Worm (Caenorhabditis elegans) whole organism, L1 larva: Measurements from ENCODE around the gene pes-23.
"Not testable (repeated sequence)": the region's sequence is repeated elsewhere in the genome, so short reads cannot be mapped to it uniquely, and the experiment has no call there.

Source experiments
- C04F5.9 ChIP-seq: sonication (generic microtip); optimal IDR thresholded peaks from 2 replicates; lab custom pipeline; 2016; ENCODE audit warnings: missing genetic modification characterization, missing compliant biosample characterization
- alr-1 ChIP-seq: fragments of 200-800 bp; sonication (Bioruptor generic); optimal IDR thresholded peaks from 2 replicates; lab custom pipeline; 2018; ENCODE audit warnings: borderline replicate concordance, mild to moderate bottlenecking, missing genetic modification characterization, missing compliant biosample characterization
- ceh-8 ChIP-seq: fragments of 200-800 bp; sonication (Bioruptor generic); optimal IDR thresholded peaks from 2 replicates; lab custom pipeline; 2018; ENCODE audit warnings: mild to moderate bottlenecking, missing genetic modification characterization, moderate library complexity, missing compliant biosample characterization
- ces-1 ChIP-seq: fragments of 150-350 bp; optimal IDR thresholded peaks from 2 replicates; lab custom pipeline; 2014; ENCODE audit warnings: missing biosample characterization, missing genetic modification reagents, missing genetic modification characterization
- dsc-1 ChIP-seq: sonication (generic microtip); optimal IDR thresholded peaks from 2 replicates; lab custom pipeline; 2016; ENCODE audit warnings: mild to moderate bottlenecking, missing genetic modification characterization, missing compliant biosample characterization
- efl-1 ChIP-seq, 4 experiments: fragments of 150-350 bp; optimal IDR thresholded peaks in 3 of 4; peaks in 1 of 4; 1 replicate in 1 of 4; 2 replicates in 3 of 4; lab custom pipeline; 2014; ENCODE audit warnings: missing biosample characterization in 2 of 4, missing genetic modification characterization in 2 of 4, missing genetic modification reagents in 2 of 4
- elt-3 ChIP-seq, 6 experiments: fragments of 150-350 bp in 1 of 6; sonication (generic microtip); optimal IDR thresholded peaks; 2 replicates each; lab custom pipeline; 2017 to 2018; ENCODE audit warnings: missing biosample characterization in 6 of 6, missing genetic modification characterization in 6 of 6, inconsistent platforms in 1 of 6
- fkh-8 ChIP-seq: sonication (generic microtip); optimal IDR thresholded peaks from 2 replicates; lab custom pipeline; 2016; ENCODE audit warnings: mild to moderate bottlenecking, missing genetic modification characterization, missing compliant biosample characterization
- fos-1 ChIP-seq: fragments of 150-350 bp; optimal IDR thresholded peaks from 2 replicates; lab custom pipeline; 2014; ENCODE audit warnings: missing biosample characterization, missing genetic modification characterization
- grh-1 ChIP-seq: fragments of 200-800 bp; sonication (Bioruptor generic); IDR thresholded peaks from 2 replicates; pipeline ENCODE4 v1.3.6; 2022; ENCODE audit warnings: missing genetic modification reagents, missing genetic modification characterization, missing compliant biosample characterization
- hlh-4 ChIP-seq: sonication (generic microtip); optimal IDR thresholded peaks from 2 replicates; lab custom pipeline; 2016; ENCODE audit warnings: mild to moderate bottlenecking, missing genetic modification characterization, missing compliant biosample characterization
- lin-13 ChIP-seq: fragments of 150-350 bp; optimal IDR thresholded peaks from 2 replicates; lab custom pipeline; 2014; ENCODE audit warnings: missing biosample characterization, missing genetic modification reagents, missing genetic modification characterization
- lir-3 ChIP-seq: sonication (generic microtip); optimal IDR thresholded peaks from 2 replicates; lab custom pipeline; 2016; ENCODE audit warnings: mild to moderate bottlenecking, missing genetic modification characterization, moderate library complexity, missing compliant biosample characterization; ENCODE audit not compliant: poor library complexity
- lsy-2 ChIP-seq, 2 experiments: fragments of 150-350 bp; optimal IDR thresholded peaks; 2 replicates each; lab custom pipeline; 2014; ENCODE audit warnings: missing biosample characterization in 2 of 2, missing genetic modification characterization in 2 of 2
- mdl-1 ChIP-seq, 2 experiments: fragments of 150-350 bp; optimal IDR thresholded peaks; 2 replicates each; lab custom pipeline; 2014 to 2017; ENCODE audit warnings: missing biosample characterization in 2 of 2, missing genetic modification characterization in 2 of 2, inconsistent platforms in 1 of 2
- nhr-20 ChIP-seq: sonication (generic microtip); optimal IDR thresholded peaks from 2 replicates; lab custom pipeline; 2016; ENCODE audit warnings: mild to moderate bottlenecking, missing genetic modification characterization, missing compliant biosample characterization
- nhr-237 ChIP-seq: fragments of 150-350 bp; optimal IDR thresholded peaks from 2 replicates; lab custom pipeline; 2014; ENCODE audit warnings: missing biosample characterization, missing genetic modification characterization
- nhr-71 ChIP-seq: sonication (generic microtip); optimal IDR thresholded peaks from 2 replicates; lab custom pipeline; 2016; ENCODE audit warnings: mild to moderate bottlenecking, missing genetic modification characterization, moderate library complexity, missing compliant biosample characterization
- nhr-90 ChIP-seq: sonication (generic microtip); optimal IDR thresholded peaks from 2 replicates; lab custom pipeline; 2016; ENCODE audit warnings: mild to moderate bottlenecking, missing genetic modification characterization, missing compliant biosample characterization; ENCODE audit not compliant: poor library complexity
- pag-3 ChIP-seq: sonication (generic microtip); optimal IDR thresholded peaks from 2 replicates; lab custom pipeline; 2017; ENCODE audit warnings: missing genetic modification characterization, mild to moderate bottlenecking, missing compliant biosample characterization, antibody characterized with exemption, borderline replicate concordance; ENCODE audit not compliant: insufficient read depth
- rnt-1 ChIP-seq: sonication (generic microtip); optimal IDR thresholded peaks from 2 replicates; lab custom pipeline; 2016; ENCODE audit warnings: mild to moderate bottlenecking, missing genetic modification characterization, moderate library complexity, missing compliant biosample characterization
- snpc-4 ChIP-seq: fragments of 150-350 bp; optimal IDR thresholded peaks from 2 replicates; lab custom pipeline; 2014; ENCODE audit warnings: missing biosample characterization, missing genetic modification characterization
- snu-23 ChIP-seq: sonication (generic microtip); optimal IDR thresholded peaks from 2 replicates; lab custom pipeline; 2016; ENCODE audit warnings: missing genetic modification characterization, missing compliant biosample characterization
- swsn-7 ChIP-seq: sonication (generic microtip); optimal IDR thresholded peaks from 2 replicates; lab custom pipeline; 2016; ENCODE audit warnings: missing genetic modification characterization, missing compliant biosample characterization
- tbx-2 ChIP-seq: sonication (generic microtip); optimal IDR thresholded peaks from 2 replicates; lab custom pipeline; 2016; ENCODE audit warnings: missing genetic modification characterization, missing compliant biosample characterization
- unc-130 ChIP-seq: fragments of 150-350 bp; optimal IDR thresholded peaks from 2 replicates; lab custom pipeline; 2017; ENCODE audit warnings: missing biosample characterization, missing genetic modification characterization, inconsistent platforms
- unc-30 ChIP-seq: sonication (generic microtip); optimal IDR thresholded peaks from 2 replicates; lab custom pipeline; 2017; ENCODE audit warnings: missing biosample characterization, missing genetic modification characterization
- unc-62 ChIP-seq: fragments of 150-350 bp; optimal IDR thresholded peaks from 2 replicates; lab custom pipeline; 2014; ENCODE audit warnings: missing biosample characterization, missing genetic modification reagents, missing genetic modification characterization
- vab-15 ChIP-seq: sonication (generic microtip); optimal IDR thresholded peaks from 2 replicates; lab custom pipeline; 2017; ENCODE audit warnings: missing genotype, mild to moderate bottlenecking, missing genetic modification characterization, missing compliant biosample characterization
- xbp-1 ChIP-seq: sonication (generic microtip); optimal IDR thresholded peaks from 2 replicates; lab custom pipeline; 2016; ENCODE audit warnings: missing genetic modification characterization, missing compliant biosample characterization
- zag-1 ChIP-seq: fragments of 150-350 bp; optimal IDR thresholded peaks from 2 replicates; lab custom pipeline; 2014; ENCODE audit warnings: missing biosample characterization, missing genetic modification characterization
- ztf-4 ChIP-seq: fragments of 150-350 bp; optimal IDR thresholded peaks from 2 replicates; lab custom pipeline; 2014; ENCODE audit warnings: missing biosample characterization, missing genetic modification characterization

The pes-23 gene

DNA sequence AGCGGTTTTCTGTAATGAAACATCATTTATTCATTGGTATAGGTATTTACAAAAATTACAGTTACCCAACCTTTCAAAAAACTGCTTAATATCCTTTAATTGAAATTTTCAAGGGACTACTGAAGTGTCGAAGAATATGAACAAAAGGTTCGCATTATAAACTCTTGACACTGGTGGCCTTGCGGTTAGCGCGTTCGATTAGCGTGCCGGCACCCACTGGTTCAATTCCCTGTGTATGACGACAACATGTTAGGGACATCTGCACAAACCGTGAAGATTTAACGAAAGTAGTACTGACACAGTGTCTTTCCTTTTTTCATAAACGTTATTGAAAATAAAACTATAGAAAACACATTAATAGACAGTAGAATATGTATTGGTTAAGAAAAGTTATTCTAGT is 33.5 kb upstream of the pes-23 start (continued):
- TF ChIP-seq snu-23 (GFP tag; lab: Kevin White, UChicago) (peak; percentile 71), pag-3 (tag; lab: Kevin White, UChicago) (no peak), vab-15 (no peak), lin-13 (no peak), dsc-1 (tag; lab: Kevin White, UChicago) (no peak), xbp-1 (peak; percentile 54), snpc-4 (tag; lab: Kevin White, UChicago) (no peak), elt-3 (tag; optimal IDR thresholded peaks at IDR 0.05; lab: Kevin White, UChicago) (peak in 3 of 6 experiments; percentile 25 to 46 (median 28)), ceh-8 (no peak), unc-130 (no peak), tbx-2 (tag; lab: Kevin White, UChicago) (no peak)

DNA sequence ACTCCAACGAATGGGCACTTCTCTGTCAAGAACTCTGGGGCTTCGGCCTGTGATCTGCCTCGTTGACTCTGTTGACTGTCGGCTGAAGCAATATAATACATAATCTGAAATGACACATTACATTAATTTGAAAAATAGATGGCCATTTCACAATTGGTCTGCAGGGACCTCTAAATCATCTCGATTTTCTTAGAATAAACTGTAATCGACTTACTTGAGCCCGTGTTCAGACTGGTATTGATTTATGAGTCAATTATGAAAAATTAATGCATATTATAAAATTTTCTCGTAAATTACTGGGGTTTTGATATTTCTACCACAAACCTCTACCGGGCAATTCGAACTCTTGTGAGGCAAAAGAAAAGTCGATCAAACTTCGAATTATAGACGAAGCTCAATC is 32.5 kb upstream of the pes-23 start, which contains the start of gene C53B7.6:
Gene C53B7.6 (minus strand): TSS at position 101 of the 400 bp plus-strand sequence.
- not testable (repeated sequence) for TF ChIP-seq efl-1 (optimal IDR thresholded peaks at IDR 0.05; lab: Kevin White, UChicago); efl-1 (GFP tag; optimal IDR thresholded peaks at IDR 0.05 in 1 of 2; lab: Kevin White, UChicago); swsn-7 (tag; lab: Kevin White, UChicago); nhr-20 (tag; lab: Kevin White, UChicago)
- TF ChIP-seq, all 84 proteins: peak for 0; not testable (repeated sequence) for 84

DNA sequence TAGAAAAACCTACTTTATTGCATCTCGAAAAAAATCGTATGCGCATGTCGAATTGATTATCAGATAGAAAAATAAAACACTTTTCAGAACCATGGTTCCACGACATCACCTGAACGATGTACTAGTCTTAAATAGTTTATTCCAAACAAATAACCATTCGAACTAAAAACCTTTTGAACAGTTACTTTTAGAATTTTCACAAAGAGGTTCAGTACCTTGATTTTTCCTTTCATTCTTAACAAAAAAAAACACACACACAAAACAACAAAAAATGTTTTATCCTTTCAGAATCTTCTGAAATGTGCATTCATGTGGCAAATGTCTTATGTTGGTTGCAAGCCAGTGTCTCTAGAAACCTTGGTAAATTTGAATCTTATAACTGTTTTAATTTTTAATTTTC is 26.5 kb upstream of the pes-23 start, which contains the start of gene F41C6.4:
Gene F41C6.4 (minus strand): TSS at position 101 of the 400 bp plus-strand sequence.
- TF ChIP-seq efl-1 (optimal IDR thresholded peaks at IDR 0.05; lab: Kevin White, UChicago) (no peak), efl-1 (GFP tag; optimal IDR thresholded peaks at IDR 0.05 in 1 of 2; lab: Kevin White, UChicago) (no peak), nhr-90 (tag; lab: Kevin White, UChicago) (no peak), fos-1 (tag; lab: Kevin White, UChicago) (no peak), swsn-7 (tag; lab: Kevin White, UChicago) (no peak), grh-1 (GFP tag; lab: Robert Waterston, UW) (no peak), unc-62 (GFP tag; lab: Kevin White, UChicago) (no peak), alr-1 (no peak), mdl-1 (tag; optimal IDR thresholded peaks at IDR 0.05; lab: Kevin White, UChicago) (no peak), nhr-71 (tag; lab: Kevin White, UChicago) (no peak), zag-1 (no peak)

DNA sequence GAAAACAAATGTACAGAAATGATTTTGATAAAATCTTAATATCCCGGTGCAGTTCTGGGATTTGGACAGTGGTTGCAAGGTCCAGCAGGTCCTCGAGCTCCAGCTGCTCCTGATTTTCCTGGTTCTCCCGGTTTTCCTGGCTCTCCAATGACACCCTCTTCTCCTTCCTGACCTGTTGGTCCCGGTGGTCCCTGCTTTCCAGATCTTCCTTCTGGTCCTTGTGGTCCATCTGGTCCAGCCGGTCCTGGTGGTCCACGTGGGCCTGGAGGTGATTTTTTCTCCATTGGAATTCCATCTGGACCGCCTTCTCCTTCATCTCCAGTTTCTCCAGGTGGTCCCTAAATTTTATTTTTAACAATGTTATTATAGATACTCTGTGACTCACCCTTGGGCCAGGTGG is 25.9 kb upstream of the pes-23 start:
- TF ChIP-seq fkh-8 (tag; lab: Kevin White, UChicago): no peak
- no peak for TF ChIP-seq unc-30 (tag; lab: Kevin White, UChicago)
- TF ChIP-seq rnt-1: no peak
- TF ChIP-seq nhr-20 (tag; lab: Kevin White, UChicago): no peak
- TF ChIP-seq fos-1 (tag; lab: Kevin White, UChicago): no peak

DNA sequence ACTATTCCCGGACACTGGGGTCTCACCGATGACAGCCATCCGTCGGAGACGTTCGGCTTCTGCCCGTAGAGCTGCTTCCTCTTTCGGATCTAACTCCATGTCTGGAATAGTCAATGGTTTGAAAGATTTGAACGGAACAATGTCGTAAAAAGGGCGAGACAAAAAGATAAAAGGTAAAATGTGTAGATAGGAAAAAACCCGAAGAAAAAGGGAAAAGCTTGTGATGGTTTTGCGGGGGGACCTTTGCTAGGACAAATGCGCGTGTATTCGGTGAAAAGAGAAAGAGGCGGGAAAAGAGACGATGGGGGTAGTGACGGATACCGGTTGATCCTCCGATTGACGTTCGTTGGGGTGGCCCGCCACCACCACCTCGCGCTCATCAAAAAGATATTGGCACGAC is 23.7 kb upstream of the pes-23 start, which contains the start of gene col-173:
Gene col-173 (minus strand): TSS at position 101 of the 400 bp plus-strand sequence.
- TF ChIP-seq ztf-4 (no peak), lsy-2 (tag; optimal IDR thresholded peaks at IDR 0.05; lab: Kevin White, UChicago) (no peak), efl-1 (optimal IDR thresholded peaks at IDR 0.05; lab: Kevin White, UChicago) (no peak), efl-1 (GFP tag; optimal IDR thresholded peaks at IDR 0.05 in 1 of 2; lab: Kevin White, UChicago) (peak in 1 of 2 experiments; percentile 46), nhr-237 (no peak), lir-3 (tag; lab: Kevin White, UChicago) (no peak)

DNA sequence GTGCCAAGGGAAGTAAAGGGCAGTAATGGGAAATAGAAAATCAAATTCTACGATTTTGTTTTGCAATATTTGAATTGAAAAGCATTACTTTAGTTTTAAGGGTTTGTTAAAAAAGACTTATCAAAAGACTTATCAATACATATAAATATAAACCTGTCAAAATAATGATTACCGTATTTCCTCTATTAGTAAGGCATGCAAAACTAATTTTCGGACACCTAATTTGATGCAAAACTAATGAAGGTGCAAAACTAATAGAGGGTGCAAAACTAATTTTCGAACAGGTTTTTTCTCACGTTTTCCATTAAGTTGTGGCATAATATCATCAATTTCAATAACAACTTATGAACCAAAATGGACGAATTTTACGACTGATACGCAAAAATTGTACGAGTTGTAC is 19.4 kb upstream of the pes-23 start, which contains the start of gene F41C6.6:
Gene F41C6.6 (minus strand): TSS at position 101 of the 400 bp plus-strand sequence.
- not testable (repeated sequence) for TF ChIP-seq ces-1 (GFP tag; lab: Kevin White, UChicago); C04F5.9; hlh-4 (tag; lab: Kevin White, UChicago)
- TF ChIP-seq, all 84 proteins: peak for 0; not testable (repeated sequence) for 84
